Fruit fly (Drosophila melanogaster) S2 (cell line): ENCODE results near the gene CG18266.
A peak's percentile ranks its signal among the peaks of the same experiment; 100 is the strongest.

Experiments
- CG8478 ChIP-seq: fragments of >200 bp; optimal IDR thresholded peaks from 2 replicates; lab custom pipeline; 2018
- CTCF ChIP-seq, 2 experiments: fragments of >200 bp; optimal IDR thresholded peaks; 2 replicates each; lab custom pipeline; 2018

CG18266 gene

DNA sequence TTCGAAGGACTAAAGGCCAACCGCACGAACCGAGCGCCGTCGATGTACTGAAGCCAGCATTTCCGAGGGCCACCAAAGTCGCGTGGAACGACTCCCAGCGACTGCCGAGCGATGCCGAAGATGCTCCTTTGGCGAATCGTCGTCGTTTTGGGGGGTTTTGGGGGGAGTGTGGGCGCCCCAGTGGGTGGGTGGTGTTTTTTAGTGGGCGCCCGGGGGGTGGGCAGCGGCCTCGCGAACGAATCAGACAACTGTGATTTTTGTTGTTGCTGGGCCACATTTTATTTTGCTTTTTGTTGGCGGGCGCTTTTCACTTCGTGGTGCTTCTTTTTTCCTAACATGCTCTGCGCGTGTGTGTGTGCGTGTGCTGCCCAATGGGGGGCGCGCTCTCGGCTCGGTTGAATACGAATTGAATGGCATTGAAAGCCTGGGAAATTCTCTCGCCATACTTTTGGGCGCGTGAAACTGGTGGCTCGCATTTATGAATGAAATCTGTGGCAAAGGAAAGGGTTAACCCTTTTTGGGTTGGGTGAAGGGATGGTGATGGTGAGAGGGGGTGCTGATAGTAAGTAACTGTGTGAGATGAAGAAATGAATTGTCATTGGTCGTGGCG, 21.4 kb downstream of the CG18266 start, which contains the start of gene DIP-eta:
DIP-eta (minus strand) TSS at position 51 of the 610 bp plus-strand sequence.
- TF ChIP-seq CTCF (optimal IDR thresholded peaks at IDR 0.05; lab: Kevin White, UChicago) (no peak), CG8478 (lab: Kevin White, UChicago) (no peak)

DNA sequence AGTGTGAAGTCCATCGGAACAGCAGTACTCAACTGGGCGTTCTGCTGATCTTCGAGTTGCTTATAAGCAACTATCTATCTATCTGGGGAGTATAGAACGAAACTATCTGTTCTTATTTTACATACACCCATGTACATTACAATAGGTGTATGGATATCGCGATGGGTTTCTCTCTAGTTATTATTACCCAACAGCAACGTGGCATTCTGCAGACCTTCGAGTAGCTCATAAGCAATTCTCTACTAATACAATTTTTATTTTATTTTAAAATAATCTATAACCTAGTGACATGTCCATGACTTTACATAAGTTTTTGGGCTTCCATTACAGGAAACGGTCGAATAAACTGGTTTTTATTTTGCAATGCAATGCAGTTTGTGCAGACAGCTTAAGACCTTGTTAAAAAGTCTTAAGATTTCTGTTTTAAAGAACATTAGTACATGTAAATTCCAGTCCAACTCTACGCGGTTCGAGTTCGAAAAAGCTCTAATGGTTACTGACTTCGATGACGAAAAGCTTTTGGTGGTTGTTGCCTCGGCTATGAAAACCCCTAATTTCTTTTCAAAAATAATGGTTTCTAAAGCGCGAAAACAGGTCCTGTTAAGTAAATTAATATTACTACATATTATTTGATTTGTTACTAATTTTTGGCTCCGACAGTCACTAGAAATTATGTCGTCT, 27.2 kb downstream of the CG18266 start, which contains the start of gene Cyp6a16:
Cyp6a16 (minus strand) TSS at position 36 of the 681 bp plus-strand sequence.
- TF ChIP-seq CTCF (optimal IDR thresholded peaks at IDR 0.05; lab: Kevin White, UChicago) (peak in 1 of 2 experiments; percentile 56), CG8478 (lab: Kevin White, UChicago) (no peak)
